Fruit fly (Drosophila melanogaster) whole organism, embryonic: Measurements from ENCODE around the gene Ucp4A.

Experiments
- ATbp ChIP-seq: fragments of 200-800 bp; sonication (Bioruptor generic); optimal IDR thresholded peaks from 2 replicates; lab custom pipeline; 2017; ENCODE audit warnings: missing biosample characterization, mild to moderate bottlenecking, missing genetic modification characterization, missing genetic modification reagents
- Adf1 ChIP-seq: fragments of 200-800 bp; sonication (Bioruptor generic); IDR thresholded peaks from 2 replicates; pipeline ENCODE4 v1.3.6; 2022; ENCODE audit warnings: missing biosample characterization, missing genetic modification characterization
- BEAF-32 ChIP-seq: fragments of 200-800 bp; sonication (Bioruptor generic); optimal IDR thresholded peaks from 3 replicates; lab custom pipeline; 2017; ENCODE audit warnings: missing biosample characterization, missing genetic modification characterization, mild to moderate bottlenecking, moderate library complexity, missing genetic modification reagents
- Bgb ChIP-seq: fragments of 200-800 bp; sonication (Bioruptor generic); IDR thresholded peaks from 2 replicates; pipeline ENCODE4 v1.3.6; 2022; ENCODE audit warnings: missing biosample characterization, missing genetic modification characterization; ENCODE audit not compliant: partially characterized antibody
- CG12236 ChIP-seq: fragments of 200-800 bp; sonication (Bioruptor generic); optimal IDR thresholded peaks from 2 replicates; lab custom pipeline; 2016; ENCODE audit warnings: missing biosample characterization, missing genetic modification characterization
- CG12942 ChIP-seq: fragments of 200-800 bp; sonication (Bioruptor generic); optimal IDR thresholded peaks from 3 replicates; lab custom pipeline; 2016; ENCODE audit warnings: missing biosample characterization, missing genetic modification characterization
- CG14050 ChIP-seq: fragments of 200-800 bp; sonication (Bioruptor generic); IDR thresholded peaks from 3 replicates; pipeline ENCODE4 v1.3.6; 2022; ENCODE audit warnings: missing biosample characterization, missing genetic modification characterization
- CG14667 ChIP-seq: fragments of 200-800 bp; sonication (Bioruptor generic); IDR thresholded peaks from 2 replicates; pipeline ENCODE4 v1.3.6; 2022; ENCODE audit warnings: missing biosample characterization, missing genetic modification characterization
- CG2202 ChIP-seq: fragments of 200-800 bp; sonication (Bioruptor generic); optimal IDR thresholded peaks from 2 replicates; lab custom pipeline; 2018; ENCODE audit warnings: missing biosample characterization, mild to moderate bottlenecking, missing genetic modification characterization
- CG2678 ChIP-seq: fragments of 200-800 bp; sonication (Bioruptor generic); optimal IDR thresholded peaks from 3 replicates; lab custom pipeline; 2019; ENCODE audit warnings: missing biosample characterization, mild to moderate bottlenecking, missing genetic modification characterization, moderate library complexity
- CG31441 ChIP-seq: fragments of 200-800 bp; sonication (Bioruptor generic); IDR thresholded peaks from 2 replicates; pipeline ENCODE4 v1.3.6; 2022; ENCODE audit warnings: missing biosample characterization, missing genetic modification characterization
- CG4360 ChIP-seq: fragments of 200-800 bp; sonication (Bioruptor generic); IDR thresholded peaks from 2 replicates; pipeline ENCODE4 v1.3.6; 2022; ENCODE audit warnings: missing biosample characterization, missing genetic modification characterization
- CG4424 ChIP-seq: fragments of 200-800 bp; sonication (Bioruptor generic); optimal IDR thresholded peaks from 3 replicates; lab custom pipeline; 2016; ENCODE audit warnings: missing biosample characterization, missing genetic modification characterization
- CG7372 ChIP-seq: fragments of 200-800 bp; sonication (Bioruptor generic); IDR thresholded peaks from 2 replicates; pipeline ENCODE4 v1.3.6; 2022; ENCODE audit warnings: missing biosample characterization, missing genetic modification characterization
- CG9817 ChIP-seq: fragments of 200-800 bp; sonication (Bioruptor generic); optimal IDR thresholded peaks from 2 replicates; lab custom pipeline; 2018; ENCODE audit warnings: missing biosample characterization, mild to moderate bottlenecking, missing genetic modification characterization, moderate library complexity
- CG9932 ChIP-seq: fragments of 200-800 bp; sonication (Bioruptor generic); IDR thresholded peaks from 2 replicates; pipeline ENCODE4 v1.3.6; 2022; ENCODE audit warnings: missing biosample characterization, missing genetic modification characterization
- CoRest ChIP-seq: fragments of 200-800 bp; sonication (Bioruptor generic); optimal IDR thresholded peaks from 3 replicates; lab custom pipeline; 2018; ENCODE audit warnings: missing biosample characterization, mild to moderate bottlenecking, missing genetic modification characterization, moderate library complexity
- Deaf1 ChIP-seq: fragments of 200-800 bp; optimal IDR thresholded peaks from 3 replicates; lab custom pipeline; 2019; ENCODE audit warnings: missing biosample characterization, mild to moderate bottlenecking, missing genetic modification characterization, moderate library complexity
- Drgx ChIP-seq: fragments of 200-800 bp; sonication (Bioruptor generic); IDR thresholded peaks from 2 replicates; pipeline ENCODE4 v1.3.6; 2022; ENCODE audit warnings: missing biosample characterization, missing genetic modification characterization
- Ets65A ChIP-seq: fragments of 200-800 bp; sonication (Bioruptor generic); peaks from one replicate; lab custom pipeline; 2016; ENCODE audit warnings: missing biosample characterization, missing genetic modification characterization
- HHEX ChIP-seq: fragments of 200-800 bp; sonication (Bioruptor generic); optimal IDR thresholded peaks from 3 replicates; lab custom pipeline; 2017; ENCODE audit warnings: missing biosample characterization, mild to moderate bottlenecking, missing genetic modification characterization, missing genetic modification reagents
- Hr3 ChIP-seq: fragments of 200-800 bp; sonication (Bioruptor generic); optimal IDR thresholded peaks from 3 replicates; lab custom pipeline; 2016; ENCODE audit warnings: missing biosample characterization, missing genetic modification characterization
- Hr51 ChIP-seq, 2 experiments: fragments of 200-800 bp; sonication (Bioruptor generic); optimal IDR thresholded peaks; 2 replicates in 1 of 2; 3 replicates in 1 of 2; lab custom pipeline; 2016 to 2018; ENCODE audit warnings: missing biosample characterization in 2 of 2, missing genetic modification characterization in 2 of 2, mild to moderate bottlenecking in 1 of 2, moderate library complexity in 1 of 2
- Lpt ChIP-seq: fragments of >200 bp; optimal IDR thresholded peaks from 2 replicates; lab custom pipeline; 2018; ENCODE audit warnings: missing biosample characterization, missing genetic modification characterization
- MESR4 ChIP-seq: fragments of 200-800 bp; sonication (Bioruptor generic); optimal IDR thresholded peaks from 2 replicates; lab custom pipeline; 2018; ENCODE audit warnings: missing biosample characterization, mild to moderate bottlenecking, missing genetic modification characterization, moderate library complexity
- Med ChIP-seq: fragments of 200-800 bp; sonication (Bioruptor generic); peaks from one replicate; lab custom pipeline; 2016; ENCODE audit warnings: missing biosample characterization, missing genetic modification characterization, mild to moderate bottlenecking, inconsistent platforms, moderate library complexity
- NC2β ChIP-seq: fragments of 200-800 bp; sonication (Bioruptor generic); optimal IDR thresholded peaks from 2 replicates; lab custom pipeline; 2016; ENCODE audit warnings: missing biosample characterization, missing genetic modification characterization
- Nf-YB ChIP-seq: fragments of 200-800 bp; sonication (Bioruptor generic); optimal IDR thresholded peaks from 3 replicates; lab custom pipeline; 2019; ENCODE audit warnings: missing biosample characterization, mild to moderate bottlenecking, missing genetic modification characterization, moderate library complexity
- Trl ChIP-seq, 3 experiments: fragments of >200 bp in 2 of 3; fragments of 200-800 bp in 1 of 3; sonication (Bioruptor generic) in 1 of 3; optimal IDR thresholded peaks; 2 replicates in 1 of 3; 3 replicates in 2 of 3; lab custom pipeline; 2016 to 2017; ENCODE audit warnings: missing biosample characterization in 1 of 3, missing genetic modification characterization in 1 of 3
- abd-A ChIP-seq: fragments of 200-800 bp; sonication (Bioruptor generic); optimal IDR thresholded peaks from 3 replicates; lab custom pipeline; 2019; ENCODE audit warnings: missing biosample characterization, mild to moderate bottlenecking, missing genetic modification characterization, moderate library complexity
- al ChIP-seq: fragments of 200-800 bp; sonication (Bioruptor generic); IDR thresholded peaks from 2 replicates; pipeline ENCODE4 v1.3.6; 2022; ENCODE audit warnings: missing biosample characterization, missing genetic modification characterization
- ase ChIP-seq: fragments of 200-800 bp; sonication (Bioruptor generic); IDR thresholded peaks from 3 replicates; pipeline ENCODE4 v1.3.6; 2022; ENCODE audit warnings: missing biosample characterization, missing genetic modification characterization
- btn ChIP-seq: fragments of 200-800 bp; sonication (Bioruptor generic); optimal IDR thresholded peaks from 2 replicates; lab custom pipeline; 2016; ENCODE audit warnings: missing biosample characterization, missing genetic modification characterization
- chif ChIP-seq, 2 experiments: fragments of 200-800 bp; sonication (Bioruptor generic); optimal IDR thresholded peaks; 3 replicates each; lab custom pipeline; 2016; ENCODE audit warnings: missing biosample characterization in 2 of 2, missing genetic modification characterization in 2 of 2
- chn ChIP-seq: fragments of 200-800 bp; sonication (Bioruptor generic); optimal IDR thresholded peaks from 2 replicates; lab custom pipeline; 2016; ENCODE audit warnings: missing biosample characterization, missing genetic modification characterization
- corto ChIP-seq: fragments of 200-800 bp; sonication (Bioruptor generic); optimal IDR thresholded peaks from 2 replicates; lab custom pipeline; 2016; ENCODE audit warnings: missing biosample characterization, mild to moderate bottlenecking, missing genetic modification characterization, moderate library complexity
- croc ChIP-seq: fragments of 200-800 bp; sonication (Bioruptor generic); conservative IDR thresholded peaks from 3 replicates; pipeline ENCODE4 v1.3.6; 2022; ENCODE audit warnings: missing biosample characterization, missing genetic modification characterization
- disco-r ChIP-seq: fragments of 200-800 bp; sonication (Bioruptor generic); optimal IDR thresholded peaks from 2 replicates; lab custom pipeline; 2016; ENCODE audit warnings: missing biosample characterization, missing genetic modification characterization
- ewg ChIP-seq: fragments of 200-800 bp; sonication (Bioruptor generic); optimal IDR thresholded peaks from 3 replicates; lab custom pipeline; 2017; ENCODE audit warnings: mild to moderate bottlenecking, missing biosample characterization, missing genetic modification reagents, missing genetic modification characterization
- fd96Cb ChIP-seq: fragments of 200-800 bp; sonication (Bioruptor generic); optimal IDR thresholded peaks from 2 replicates; lab custom pipeline; 2018; ENCODE audit warnings: missing biosample characterization, mild to moderate bottlenecking, missing genetic modification characterization, moderate library complexity
- lmd ChIP-seq: fragments of 200-800 bp; sonication (Bioruptor generic); IDR thresholded peaks from 2 replicates; pipeline ENCODE4 v1.3.6; 2022; ENCODE audit warnings: missing biosample characterization, missing genetic modification characterization
- nom ChIP-seq: fragments of 200-800 bp; sonication (Bioruptor generic); optimal IDR thresholded peaks from 2 replicates; lab custom pipeline; 2017; ENCODE audit warnings: missing biosample characterization, missing genetic modification characterization, mild to moderate bottlenecking, moderate library complexity, missing genetic modification reagents
- oc ChIP-seq: fragments of 200-800 bp; sonication (Bioruptor generic); optimal IDR thresholded peaks from 2 replicates; lab custom pipeline; 2018; ENCODE audit warnings: missing biosample characterization, mild to moderate bottlenecking, missing genetic modification characterization, moderate library complexity
- odd ChIP-seq: fragments of 200-800 bp; sonication (Bioruptor generic); optimal IDR thresholded peaks from 2 replicates; lab custom pipeline; 2017; ENCODE audit warnings: missing biosample characterization, mild to moderate bottlenecking, missing genetic modification characterization
- repo ChIP-seq: fragments of 200-800 bp; sonication (Bioruptor generic); optimal IDR thresholded peaks from 2 replicates; lab custom pipeline; 2016; ENCODE audit warnings: missing biosample characterization, missing genetic modification characterization
- slbo ChIP-seq: fragments of 200-800 bp; sonication (Bioruptor generic); IDR thresholded peaks from 2 replicates; pipeline ENCODE4 v1.3.6; 2022; ENCODE audit warnings: missing biosample characterization, missing genetic modification characterization
- slp2 ChIP-seq: fragments of 200-800 bp; sonication (Bioruptor generic); optimal IDR thresholded peaks from 2 replicates; lab custom pipeline; 2016; ENCODE audit warnings: missing biosample characterization, missing genetic modification characterization
- sug ChIP-seq: fragments of 200-800 bp; optimal IDR thresholded peaks from 2 replicates; lab custom pipeline; 2019; ENCODE audit warnings: missing biosample characterization, mild to moderate bottlenecking, missing genetic modification characterization, moderate library complexity
- unpg ChIP-seq: fragments of 200-800 bp; sonication (Bioruptor generic); optimal IDR thresholded peaks from 3 replicates; lab custom pipeline; 2018; ENCODE audit warnings: missing biosample characterization, mild to moderate bottlenecking, missing genetic modification characterization, moderate library complexity
- zen ChIP-seq: fragments of 200-800 bp; sonication (Bioruptor generic); optimal IDR thresholded peaks from 3 replicates; lab custom pipeline; 2018; ENCODE audit warnings: missing biosample characterization, mild to moderate bottlenecking, missing genetic modification characterization, moderate library complexity

Gene Ucp4A

DNA sequence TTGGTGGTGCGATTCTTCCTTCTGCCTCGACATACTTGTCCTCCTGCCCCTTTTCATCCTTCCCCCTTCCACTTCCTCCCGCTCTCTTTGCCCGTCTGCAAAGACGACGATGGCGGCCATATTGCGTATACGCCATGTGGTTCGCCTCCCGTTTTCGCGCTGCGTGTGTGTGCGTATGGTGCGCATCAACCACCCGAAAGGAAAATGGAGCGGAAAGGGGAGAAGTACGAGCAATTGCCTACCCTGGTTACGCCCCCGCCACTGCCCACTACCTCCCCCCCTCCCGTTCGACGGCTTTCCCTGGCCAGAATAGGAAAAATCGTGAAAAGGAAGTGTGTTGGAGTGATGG is 45.0 kb upstream of the Ucp4A start (continued):
- TF ChIP-seq Bgb (GFP tag; lab: Robert Waterston, UW) (peak; percentile 10; the same call in 1 of the 2 replicates), NC2β (no peak), slp2 (GFP tag; lab: Kevin White, UChicago) (no peak), chn (GFP tag; lab: Kevin White, UChicago) (no peak), disco-r (no peak), oc (tag; lab: Kevin White, UChicago) (no peak), Ets65A (GFP tag; lab: Kevin White, UChicago) (no peak), ATbp (GFP tag; lab: Kevin White, UChicago) (no peak), ewg (GFP tag; lab: Kevin White, UChicago) (peak; percentile 56), CG12942 (GFP tag; lab: Kevin White, UChicago) (no peak), Nf-YB (GFP tag; lab: Kevin White, UChicago) (peak; percentile 55), slbo (GFP tag; lab: Robert Waterston, UW) (no peak), chif (GFP tag; optimal IDR thresholded peaks at IDR 0.05; lab: Kevin White, UChicago) (no peak), Drgx (GFP tag; lab: Robert Waterston, UW) (no peak), BEAF-32 (GFP tag; lab: Kevin White, UChicago) (no peak), MESR4 (no peak), HHEX (GFP tag; lab: Kevin White, UChicago) (no peak), corto (no peak), btn (GFP tag; lab: Kevin White, UChicago) (no peak), zen (no peak), CG2202 (tag; lab: Kevin White, UChicago) (no peak), CG7372 (GFP tag; lab: Robert Waterston, UW) (peak; percentile 79), Lpt (GFP tag; lab: Kevin White, UChicago) (no peak), al (GFP tag; lab: Robert Waterston, UW) (no peak), CG12236 (GFP tag; lab: Kevin White, UChicago) (no peak), CG9932 (GFP tag; lab: Robert Waterston, UW) (no peak), repo (GFP tag; lab: Kevin White, UChicago) (no peak), ase (no peak), Med (GFP tag; lab: Kevin White, UChicago) (peak; percentile 54), CG14050 (GFP tag; lab: Robert Waterston, UW) (no peak), nom (GFP tag; lab: Kevin White, UChicago) (no peak), abd-A (peak; percentile 67), Adf1 (GFP tag; lab: Robert Waterston, UW) (peak; percentile 38; the same call in 1 of the 2 replicates), Deaf1 (tag; lab: Kevin White, UChicago) (peak; percentile 18)

DNA sequence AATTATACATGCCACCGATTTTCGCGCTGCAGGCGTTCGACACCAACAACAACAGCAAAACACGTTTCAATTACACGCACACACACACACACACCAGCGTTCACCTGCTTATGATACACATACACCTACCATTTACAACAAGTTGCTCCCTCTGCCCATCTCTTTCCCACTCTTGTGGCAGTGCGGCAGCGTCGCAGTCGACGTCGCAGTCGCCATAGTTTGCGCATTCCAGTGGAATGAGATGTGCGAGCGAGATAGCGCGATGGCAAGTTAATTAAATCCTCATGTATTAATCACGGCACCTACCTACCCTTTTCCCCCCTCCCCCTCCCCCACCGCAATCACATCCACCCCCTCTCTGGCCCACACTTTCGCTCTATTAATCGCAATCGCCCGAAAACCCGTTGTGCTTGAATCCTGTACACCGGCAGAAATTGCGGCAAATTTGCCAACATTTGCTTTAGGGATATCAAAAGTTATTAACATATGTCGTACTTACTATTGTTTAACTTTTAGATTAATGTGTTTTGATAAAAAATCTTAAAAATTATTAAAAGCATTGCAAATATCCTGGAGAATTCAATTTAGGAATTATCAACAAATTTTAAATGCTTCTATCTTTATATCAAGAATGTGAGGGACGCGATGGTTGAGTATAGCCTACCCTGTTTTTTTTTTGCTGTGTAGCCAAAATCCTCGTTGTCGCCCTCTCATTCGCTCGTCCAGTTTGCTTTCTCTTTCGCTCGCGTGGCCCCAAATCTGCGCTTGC is 42.2 kb upstream of the Ucp4A start:
- peak; percentile 69 for TF ChIP-seq CG2678 (tag; lab: Kevin White, UChicago)
- peak; percentile 1 for TF ChIP-seq odd (GFP tag; lab: Kevin White, UChicago)
- TF ChIP-seq fd96Cb, result peak; percentile 40
- TF ChIP-seq CG9817 (tag; lab: Kevin White, UChicago), result peak; percentile 31
- TF ChIP-seq CG31441, result peak; percentile 47; the same call in 1 of the 2 replicates
- peak; percentile 23 for TF ChIP-seq Hr3 (GFP tag; lab: Kevin White, UChicago)
- TF ChIP-seq CG4360, result peak; percentile 77
- TF ChIP-seq sug, result no peak
- 0 out of 2 replicates have a peak, but pooled peaks have one; percentile 20 for TF ChIP-seq CG14667 (GFP tag; lab: Robert Waterston, UW)
- peak; percentile 23; the same call in 1 of the 3 replicates for TF ChIP-seq croc
- TF ChIP-seq Trl (optimal IDR thresholded peaks at IDR 0.05; lab: Kevin White, UChicago), result no peak
- peak; percentile 1 for TF ChIP-seq Trl (GFP tag; optimal IDR thresholded peaks at IDR 0.05; lab: Kevin White, UChicago)
- peak; percentile 33 for TF ChIP-seq CG4424 (GFP tag; lab: Kevin White, UChicago)
- peak; percentile 43 for TF ChIP-seq CoRest (tag; lab: Kevin White, UChicago)
- peak; percentile 55 for TF ChIP-seq lmd (GFP tag; lab: Robert Waterston, UW)
- TF ChIP-seq unpg (GFP tag; lab: Kevin White, UChicago), result peak; percentile 42
- peak in 1 of 2 experiments; percentile 60 for TF ChIP-seq Hr51 (GFP tag; optimal IDR thresholded peaks at IDR 0.05; lab: Kevin White, UChicago)
